Worm (Caenorhabditis elegans) whole organism, L4/young adult: ENCODE measurements around the gene srv-9.
"Not testable (repeated sequence)": the region's sequence is repeated elsewhere in the genome, so short reads cannot be mapped to it uniquely, and the experiment has no call there.

Source experiments
- W03F9.2 ChIP-seq: fragments of 150-350 bp; optimal IDR thresholded peaks from 2 replicates; lab custom pipeline; 2014; ENCODE audit warnings: missing biosample characterization, missing genetic modification characterization
- dao-5 ChIP-seq: sonication (generic microtip); optimal IDR thresholded peaks from 2 replicates; lab custom pipeline; 2016; ENCODE audit warnings: missing genotype, missing genetic modification characterization, moderate library complexity, missing compliant biosample characterization
- him-1 ChIP-seq: sonication (generic microtip); optimal IDR thresholded peaks from 2 replicates; lab custom pipeline; 2016; ENCODE audit warnings: missing genotype, missing genetic modification reagents, missing genetic modification characterization, missing compliant biosample characterization

The srv-9 gene

DNA sequence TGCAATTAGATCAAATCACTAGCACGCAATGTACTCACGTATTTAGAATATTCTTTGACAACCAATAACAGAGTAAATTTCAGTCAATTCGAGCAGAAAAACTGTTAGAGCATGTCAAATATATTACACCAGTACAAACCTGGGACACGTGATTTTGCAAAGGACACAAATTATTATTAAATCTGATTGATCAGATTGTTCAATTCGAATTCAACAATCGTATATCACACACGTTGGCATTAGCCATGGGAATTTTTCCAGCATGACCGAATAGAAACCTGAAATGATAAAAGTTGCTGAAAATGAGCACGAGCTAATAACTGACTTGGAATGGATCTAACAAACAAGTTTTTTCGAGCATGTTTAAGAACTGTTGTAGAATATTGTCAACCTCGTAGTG is at the start of gene srv-9:
srv-9 (minus strand) TSS at position 101 of the 400 bp plus-strand sequence.
- no peak for TF ChIP-seq dao-5 (tag; lab: Kevin White, UChicago)
- no peak for TF ChIP-seq him-1 (tag; lab: Kevin White, UChicago)
- no peak for TF ChIP-seq W03F9.2 (tag; lab: Kevin White, UChicago)

- no peak for TF ChIP-seq dao-5 (tag; lab: Kevin White, UChicago)
- TF ChIP-seq him-1 (tag; lab: Kevin White, UChicago): no peak
- no peak for TF ChIP-seq W03F9.2 (tag; lab: Kevin White, UChicago)
Observed at ce11 chrV:13472062-13472461, 49.1 kb upstream of the srv-9 start.

ce11 chrV:13468190-13468765 is 45.3 kb upstream of the srv-9 start, which contains the start of the genes F25H9.6 and F25H9.7:
Gene F25H9.6, minus strand, starts transcription at chrV:13468361.
Gene F25H9.7, plus strand, starts transcription at chrV:13468376.
- no peak for TF ChIP-seq dao-5 (tag; lab: Kevin White, UChicago)
- TF ChIP-seq him-1 (tag; lab: Kevin White, UChicago): peak; percentile 80
- peak; percentile 73 for TF ChIP-seq W03F9.2 (tag; lab: Kevin White, UChicago)

- no peak for TF ChIP-seq dao-5 (tag; lab: Kevin White, UChicago)
- TF ChIP-seq him-1 (tag; lab: Kevin White, UChicago): no peak
- no peak for TF ChIP-seq W03F9.2 (tag; lab: Kevin White, UChicago)
Observed at ce11 chrV:13464123-13464522, 41.2 kb upstream of the srv-9 start.

DNA sequence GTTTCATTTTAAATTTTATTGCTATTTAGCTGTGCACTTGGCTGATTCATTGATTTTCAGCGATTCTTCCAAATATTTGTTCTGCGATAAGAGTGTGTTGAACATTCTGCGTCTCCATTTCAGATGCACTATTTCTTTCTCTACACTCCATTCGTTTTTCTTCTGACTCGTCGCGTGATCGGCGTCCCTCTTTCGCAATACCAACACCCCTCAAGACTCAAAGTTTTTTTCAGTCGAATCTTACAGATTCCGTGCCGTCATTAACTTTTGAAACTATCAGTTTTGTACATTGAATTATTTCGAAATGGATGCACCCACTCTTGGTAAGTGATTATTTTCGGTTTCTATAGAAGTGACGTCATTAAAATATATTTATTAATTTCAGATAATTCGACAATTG is 40.0 kb upstream of the srv-9 start, which contains the start of gene frm-10:
frm-10 (plus strand) TSS at position 234 of the 400 bp plus-strand sequence.
- no peak for TF ChIP-seq dao-5 (tag; lab: Kevin White, UChicago)
- TF ChIP-seq W03F9.2 (tag; lab: Kevin White, UChicago): peak; percentile 55

DNA sequence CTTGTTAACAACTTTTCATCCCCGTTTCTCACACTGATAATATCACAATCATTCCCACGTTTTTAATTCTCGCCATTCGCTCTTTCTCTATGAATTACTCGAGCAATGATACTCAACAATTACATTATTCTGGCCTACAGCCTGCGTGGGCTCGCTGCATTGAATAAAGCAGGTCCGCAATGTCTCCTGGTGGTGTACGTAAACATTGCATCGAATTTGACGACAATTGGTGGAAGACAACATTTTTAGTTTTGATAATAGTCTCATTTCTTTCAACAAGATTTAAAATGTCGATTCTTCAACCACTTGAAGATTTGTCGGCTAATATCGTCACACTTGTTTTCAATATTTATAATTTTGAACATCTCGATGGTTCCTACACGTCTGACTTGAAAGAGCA is 36.4 kb upstream of the srv-9 start, which contains the start of gene bath-39:
bath-39 (plus strand) TSS at position 137 of the 400 bp plus-strand sequence.
- TF ChIP-seq him-1 (tag; lab: Kevin White, UChicago) (no peak), dao-5 (tag; lab: Kevin White, UChicago) (no peak), W03F9.2 (tag; lab: Kevin White, UChicago) (no peak)

DNA sequence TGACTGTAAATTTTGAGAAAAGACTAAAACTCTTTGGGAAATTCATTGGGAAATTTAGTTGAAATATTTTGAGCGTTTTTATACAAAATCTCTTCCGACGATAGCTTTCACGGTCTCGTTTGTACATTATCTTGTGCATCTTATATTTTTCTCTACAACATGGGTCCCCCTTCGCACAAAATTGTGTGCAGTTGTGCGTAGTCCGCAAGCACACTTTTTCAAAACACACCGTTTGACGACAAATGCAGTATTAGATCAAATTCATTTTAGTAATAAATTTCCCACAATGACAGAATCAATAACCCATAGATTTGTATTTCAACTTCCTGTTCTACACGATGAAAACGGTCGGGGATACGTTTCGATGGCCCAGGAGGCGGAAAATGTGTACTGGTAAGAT is 34.9 kb upstream of the srv-9 start, which contains the start of gene F25H9.2:
F25H9.2 (plus strand) TSS at position 226 of the 400 bp plus-strand sequence.
- TF ChIP-seq him-1 (tag; lab: Kevin White, UChicago): no peak
- no peak for TF ChIP-seq W03F9.2 (tag; lab: Kevin White, UChicago)
- no peak for TF ChIP-seq dao-5 (tag; lab: Kevin White, UChicago)

- TF ChIP-seq him-1 (tag; lab: Kevin White, UChicago): no peak
- no peak for TF ChIP-seq dao-5 (tag; lab: Kevin White, UChicago)
- TF ChIP-seq W03F9.2 (tag; lab: Kevin White, UChicago): no peak
Observed at ce11 chrV:13455448-13455847, 32.5 kb upstream of the srv-9 start, which contains the start of gene lurp-3. Gene lurp-3, plus strand, starts transcription at chrV:13455748.

ce11 chrV:13453334-13453733 is 30.4 kb upstream of the srv-9 start, which contains the start of gene lurp-2:
Gene lurp-2, plus strand, starts transcription at chrV:13453634.
- no peak for TF ChIP-seq him-1 (tag; lab: Kevin White, UChicago)
- TF ChIP-seq dao-5 (tag; lab: Kevin White, UChicago): no peak
- TF ChIP-seq W03F9.2 (tag; lab: Kevin White, UChicago): no peak

- TF ChIP-seq him-1 (tag; lab: Kevin White, UChicago): no peak
- TF ChIP-seq W03F9.2 (tag; lab: Kevin White, UChicago): no peak
- TF ChIP-seq dao-5 (tag; lab: Kevin White, UChicago): no peak
Observed at ce11 chrV:13445229-13445949, 22.4 kb upstream of the srv-9 start, which contains the start of gene Y2H9A.4. Gene Y2H9A.4, plus strand, starts transcription at chrV:13445899.

DNA sequence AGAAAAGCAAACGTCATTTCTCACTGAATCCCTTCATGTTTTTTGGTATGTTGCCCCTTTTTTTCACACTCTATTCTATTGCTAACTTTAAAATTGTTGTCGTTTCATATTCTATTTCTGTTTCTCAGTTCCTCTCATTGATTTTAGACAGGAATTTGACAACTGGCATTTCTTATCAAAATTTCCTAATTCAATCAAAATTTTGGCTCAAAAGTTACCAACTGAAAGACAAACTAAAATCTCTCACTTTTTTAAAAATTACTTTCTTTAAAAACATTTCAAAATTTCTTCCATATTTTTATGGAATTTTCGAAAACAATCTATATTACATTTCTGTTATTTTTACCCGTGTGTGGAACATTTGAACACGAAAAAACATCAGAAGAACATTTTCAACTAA is 20.6 kb upstream of the srv-9 start, which contains the start of gene Y2H9A.6:
Y2H9A.6 (plus strand) TSS at position 301 of the 400 bp plus-strand sequence.
- TF ChIP-seq him-1, dao-5, W03F9.2 (tag; lab: Kevin White, UChicago): not testable (repeated sequence)

DNA sequence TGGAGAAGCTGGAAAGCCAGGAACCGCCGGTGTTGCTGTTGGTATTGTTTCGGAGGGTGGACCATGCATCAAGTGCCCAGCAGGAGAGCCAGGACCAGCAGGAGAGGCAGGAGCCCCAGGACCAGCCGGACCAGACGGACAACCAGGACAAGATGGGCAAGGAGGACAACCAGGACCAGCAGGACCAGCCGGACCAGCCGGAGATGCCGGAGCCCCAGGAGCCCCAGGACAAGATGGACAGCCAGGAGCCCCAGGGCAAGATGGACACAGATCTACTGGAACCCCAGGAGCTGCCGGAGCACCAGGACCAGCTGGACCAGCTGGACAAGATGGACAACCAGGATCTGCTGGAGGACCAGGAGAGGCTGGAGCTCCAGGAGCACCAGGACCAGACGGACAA is 19.9 kb upstream of the srv-9 start:
- TF ChIP-seq W03F9.2 (tag; lab: Kevin White, UChicago) (no peak), dao-5 (tag; lab: Kevin White, UChicago) (no peak), him-1 (tag; lab: Kevin White, UChicago) (no peak)

ce11 chrV:13441661-13442060 is 18.7 kb upstream of the srv-9 start, which contains the start of gene col-162:
Gene col-162, plus strand, starts transcription at chrV:13441961.
- TF ChIP-seq dao-5 (tag; lab: Kevin White, UChicago): no peak
- no peak for TF ChIP-seq him-1 (tag; lab: Kevin White, UChicago)
- no peak for TF ChIP-seq W03F9.2 (tag; lab: Kevin White, UChicago)
